Worm (Caenorhabditis elegans): ENCODE measurements around the gene Y49E10.29.

The Y49E10.29 gene

DNA sequence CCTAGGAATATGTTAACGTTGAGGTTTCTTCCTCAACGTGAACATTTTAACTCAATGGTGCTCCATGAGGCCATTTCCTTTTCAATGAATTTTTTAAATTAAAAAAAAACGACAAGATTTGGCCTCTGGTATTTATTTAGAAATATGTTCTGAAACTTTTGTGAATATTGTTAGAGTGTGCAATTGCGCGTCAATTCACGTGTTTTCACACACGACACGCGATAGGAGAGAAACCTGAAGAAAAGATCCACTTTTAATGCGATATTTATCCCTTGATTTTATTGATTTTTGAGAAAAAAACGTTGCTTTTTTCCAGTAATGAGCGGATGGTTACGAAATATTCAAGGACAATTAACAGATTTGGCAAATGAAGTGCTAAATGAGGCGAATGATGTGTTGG, 30.3 kb downstream of the Y49E10.29 start, which contains the start of gene sql-1:
Gene sql-1 (plus strand): TSS at position 313 of the 400 bp plus-strand sequence.
- no peak for TF ChIP-seq unc-62 (GFP tag; optimal IDR thresholded peaks at IDR 0.05)

- no peak for TF ChIP-seq unc-62 (GFP tag; optimal IDR thresholded peaks at IDR 0.05)
These were observed 41.5 kb downstream of the Y49E10.29 start for ce11 chrIII:12510505-12510904.

ce11 chrIII:12517674-12518073, 48.7 kb downstream of the Y49E10.29 start:
- no peak for TF ChIP-seq unc-62 (GFP tag; optimal IDR thresholded peaks at IDR 0.05)
